Worm (Caenorhabditis elegans) whole organism, L3 larva: ENCODE measurements around the gene ZK686.2.

Experiments
- ama-1 ChIP-seq: fragments of 150-350 bp; optimal IDR thresholded peaks from 2 replicates; lab custom pipeline; 2018
- egl-27 ChIP-seq: sonication (generic microtip); optimal IDR thresholded peaks from 4 replicates; lab custom pipeline; 2017; ENCODE audit warnings: missing biosample characterization, missing genetic modification reagents, missing genetic modification characterization
- eor-1 ChIP-seq, 2 experiments: fragments of 150-350 bp; optimal IDR thresholded peaks; 2 replicates each; lab custom pipeline; 2014 to 2018; ENCODE audit warnings: missing biosample characterization in 2 of 2, missing genetic modification characterization in 2 of 2
- fkh-10 ChIP-seq: sonication (generic microtip); optimal IDR thresholded peaks from 2 replicates; lab custom pipeline; 2017; ENCODE audit warnings: missing biosample characterization, missing genetic modification reagents, missing genetic modification characterization
- jun-1 ChIP-seq: fragments of 150-350 bp; optimal IDR thresholded peaks from 2 replicates; lab custom pipeline; 2014; ENCODE audit warnings: missing biosample characterization, missing genetic modification reagents, missing genetic modification characterization
- lin-39 ChIP-seq: fragments of 150-350 bp; optimal IDR thresholded peaks from 2 replicates; lab custom pipeline; 2018; ENCODE audit warnings: missing biosample characterization, missing genetic modification reagents, missing genetic modification characterization
- mdl-1 ChIP-seq: fragments of 150-350 bp; optimal IDR thresholded peaks from 2 replicates; lab custom pipeline; 2014; ENCODE audit warnings: missing biosample characterization, missing genetic modification characterization
- nhr-12 ChIP-seq: fragments of 150-350 bp; optimal IDR thresholded peaks from 2 replicates; lab custom pipeline; 2014; ENCODE audit warnings: missing biosample characterization, missing genetic modification characterization
- nhr-237 ChIP-seq: fragments of 150-350 bp; optimal IDR thresholded peaks from 2 replicates; lab custom pipeline; 2014; ENCODE audit warnings: missing biosample characterization, missing genetic modification characterization
- snpc-4 ChIP-seq: fragments of 150-350 bp; optimal IDR thresholded peaks from 2 replicates; lab custom pipeline; 2014; ENCODE audit warnings: missing biosample characterization, missing genetic modification characterization

DNA sequence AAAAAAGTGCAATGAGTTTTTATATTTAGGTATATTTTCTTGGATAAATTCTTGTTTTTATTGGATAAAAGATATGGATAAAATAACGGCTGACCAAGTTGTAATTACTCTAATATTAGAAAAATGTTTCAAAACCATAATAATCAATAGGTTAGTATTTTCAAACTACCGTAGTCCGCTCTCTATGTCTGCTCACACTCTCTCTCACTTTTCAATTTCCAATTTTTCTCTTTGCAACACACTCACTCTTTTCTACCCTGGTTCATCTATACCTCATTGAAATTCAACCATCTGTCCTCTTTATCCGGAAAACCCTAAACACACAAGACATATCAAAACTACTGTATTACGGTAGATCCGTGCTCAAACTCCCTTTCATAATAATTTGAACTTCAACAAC lies 13.5 kb upstream of the ZK686.2 start:
- TF ChIP-seq egl-27 (tag; lab: Kevin White, UChicago): no peak
- no peak for TF ChIP-seq eor-1 (tag; optimal IDR thresholded peaks at IDR 0.05; lab: Kevin White, UChicago)
- TF ChIP-seq fkh-10 (GFP tag; lab: Kevin White, UChicago): no peak
- TF ChIP-seq ama-1 (lab: Kevin White, UChicago): no peak
- no peak for TF ChIP-seq jun-1
- TF ChIP-seq lin-39 (tag; lab: Kevin White, UChicago): no peak
- no peak for TF ChIP-seq nhr-237 (tag; lab: Kevin White, UChicago)
- TF ChIP-seq snpc-4 (tag; lab: Kevin White, UChicago): no peak
- TF ChIP-seq nhr-12 (tag; lab: Kevin White, UChicago): no peak
- no peak for TF ChIP-seq mdl-1
